Worm (Caenorhabditis elegans): ENCODE measurements around the gene pas-6.

The pas-6 gene

DNA sequence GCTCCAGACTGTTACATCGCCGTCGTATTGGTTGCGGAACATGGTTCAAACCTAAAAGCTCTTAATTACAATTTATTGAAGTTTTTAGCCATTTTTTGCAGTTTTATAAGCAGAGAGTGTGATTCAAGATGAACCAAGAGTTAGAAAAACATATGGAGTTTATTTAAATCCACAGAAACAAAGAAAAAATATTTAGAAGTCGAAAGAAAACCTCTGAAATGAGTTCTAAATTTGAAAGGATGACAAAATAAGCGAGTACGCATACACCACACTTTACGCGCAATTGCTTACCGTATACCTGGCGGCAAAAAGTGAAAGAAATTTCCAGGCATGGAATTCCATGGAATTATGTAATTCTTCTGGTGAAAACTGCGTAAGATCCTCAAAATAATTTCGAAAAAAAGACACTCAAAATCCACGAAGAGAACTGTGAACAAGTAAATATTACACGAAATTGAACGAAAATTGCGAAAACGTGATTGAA, at the start of gene pas-6:
Gene pas-6 (minus strand): TSS at position 51 of the 484 bp plus-strand sequence.
- peak; percentile 23 for TF ChIP-seq ces-1 (GFP tag; optimal IDR thresholded peaks at IDR 0.05)
- no peak for TF ChIP-seq ceh-43 (GFP tag; optimal IDR thresholded peaks at IDR 0.05)
- TF ChIP-seq lin-32 (GFP tag; optimal IDR thresholded peaks at IDR 0.05), result no peak
- no peak for TF ChIP-seq sptf-1 (tag; optimal IDR thresholded peaks at IDR 0.05)
- no peak for TF ChIP-seq lin-13 (tag; optimal IDR thresholded peaks at IDR 0.05)
- no peak for TF ChIP-seq bed-3 (GFP tag; optimal IDR thresholded peaks at IDR 0.05)
- TF ChIP-seq zip-8 (tag; optimal IDR thresholded peaks at IDR 0.05), result no peak
- TF ChIP-seq nhr-76 (tag; optimal IDR thresholded peaks at IDR 0.05), result no peak
- no peak for TF ChIP-seq drap-1 (GFP tag; optimal IDR thresholded peaks at IDR 0.05)
- no peak for TF ChIP-seq ceh-83 (GFP tag; optimal IDR thresholded peaks at IDR 0.05)
- TF ChIP-seq snpc-4 (tag; optimal IDR thresholded peaks at IDR 0.05), result no peak
- no peak for TF ChIP-seq ztf-11 (tag; optimal IDR thresholded peaks at IDR 0.05)
- TF ChIP-seq unc-39 (tag; optimal IDR thresholded peaks at IDR 0.05), result no peak
- no peak for TF ChIP-seq unc-120 (tag; optimal IDR thresholded peaks at IDR 0.05; ENCODE audit: poor library complexity, severe bottlenecking)
- TF ChIP-seq mep-1 (tag; optimal IDR thresholded peaks at IDR 0.05), result peak; percentile 9
- TF ChIP-seq lsy-2 (tag; optimal IDR thresholded peaks at IDR 0.05), result peak; percentile 96
- no peak for TF ChIP-seq nhr-237 (tag; optimal IDR thresholded peaks at IDR 0.05)
- TF ChIP-seq nhr-28 (tag; optimal IDR thresholded peaks at IDR 0.05), result no peak

DNA sequence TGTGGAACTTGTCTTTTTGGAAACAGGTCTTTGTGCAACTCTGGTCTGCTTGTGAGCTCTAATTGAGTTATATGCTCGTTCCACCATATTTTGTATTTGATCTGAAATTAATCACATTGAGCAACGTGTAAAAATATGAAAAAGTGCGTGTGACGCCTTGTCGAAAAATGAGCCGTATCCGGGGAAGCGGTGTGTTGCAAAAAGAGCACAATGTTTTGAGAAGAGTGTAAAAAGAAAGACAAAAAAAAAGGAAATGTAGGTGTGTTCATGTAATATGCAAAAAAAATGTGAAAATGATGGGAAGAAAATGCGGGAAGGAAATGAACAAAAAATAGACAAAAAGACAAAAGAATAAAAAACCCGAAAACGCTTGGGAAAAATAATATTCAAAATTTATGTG, 46.6 kb upstream of the pas-6 start, which contains the start of gene acy-4:
Gene acy-4 (minus strand): TSS at position 101 of the 400 bp plus-strand sequence.
- no peak for TF ChIP-seq unc-39 (tag; optimal IDR thresholded peaks at IDR 0.05)

ce11 chrV:5628014-5628413, 43.9 kb upstream of the pas-6 start:
- TF ChIP-seq lin-13 (tag; optimal IDR thresholded peaks at IDR 0.05) (no peak), bed-3 (GFP tag; optimal IDR thresholded peaks at IDR 0.05) (no peak), pha-4 (tag; optimal IDR thresholded peaks at IDR 0.05) (no peak), nhr-76 (tag; optimal IDR thresholded peaks at IDR 0.05) (no peak), nhr-2 (tag; optimal IDR thresholded peaks at IDR 0.05) (no peak), elt-3 (tag; optimal IDR thresholded peaks at IDR 0.05) (no peak), snpc-4 (tag; optimal IDR thresholded peaks at IDR 0.05) (no peak), drap-1 (GFP tag; optimal IDR thresholded peaks at IDR 0.05) (no peak), ceh-83 (GFP tag; optimal IDR thresholded peaks at IDR 0.05) (no peak), nhr-237 (tag; optimal IDR thresholded peaks at IDR 0.05) (no peak), ham-2 (GFP tag; optimal IDR thresholded peaks at IDR 0.05) (no peak), nhr-12 (tag; optimal IDR thresholded peaks at IDR 0.05) (no peak), lsy-2 (tag; optimal IDR thresholded peaks at IDR 0.05) (no peak), tbx-8 (GFP tag; optimal IDR thresholded peaks at IDR 0.05) (no peak), cnd-1 (tag; optimal IDR thresholded peaks at IDR 0.05) (no peak)

DNA sequence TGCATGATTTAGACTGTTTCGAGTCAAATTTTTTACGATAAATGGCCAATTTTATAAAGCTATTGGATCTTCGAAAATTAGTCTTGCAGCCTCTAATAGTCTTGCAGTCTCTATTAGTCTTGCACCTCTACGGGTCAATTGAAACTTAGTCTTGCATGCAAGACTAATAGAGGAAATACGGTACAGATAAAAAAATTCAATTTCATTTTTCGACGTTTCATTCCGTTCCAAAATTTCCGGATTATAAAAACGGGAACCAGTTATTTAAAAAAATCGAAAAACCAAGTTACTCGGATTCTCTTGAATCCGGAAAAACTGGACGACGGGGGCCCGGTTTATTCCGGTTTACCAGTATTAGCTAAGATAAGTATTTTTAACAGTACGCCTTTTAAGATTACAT, 37.2 kb upstream of the pas-6 start, which contains the start of gene M03E7.1:
Gene M03E7.1 (plus strand): TSS at position 301 of the 400 bp plus-strand sequence.
- no peak for TF ChIP-seq lin-32 (GFP tag; optimal IDR thresholded peaks at IDR 0.05)
- no peak for TF ChIP-seq M03D4.4 (tag; optimal IDR thresholded peaks at IDR 0.05)
- TF ChIP-seq tbx-8 (GFP tag; optimal IDR thresholded peaks at IDR 0.05), result no peak
- no peak for TF ChIP-seq lin-13 (tag; optimal IDR thresholded peaks at IDR 0.05)
- TF ChIP-seq nhr-2 (tag; optimal IDR thresholded peaks at IDR 0.05), result no peak
- TF ChIP-seq mab-5 (tag; optimal IDR thresholded peaks at IDR 0.05), result no peak
- no peak for TF ChIP-seq cnd-1 (tag; optimal IDR thresholded peaks at IDR 0.05)
- TF ChIP-seq sem-2 (GFP tag; optimal IDR thresholded peaks at IDR 0.05), result no peak
- no peak for TF ChIP-seq ham-2 (GFP tag; optimal IDR thresholded peaks at IDR 0.05)
- TF ChIP-seq ces-1 (GFP tag; optimal IDR thresholded peaks at IDR 0.05), result no peak
- no peak for TF ChIP-seq ceh-43 (GFP tag; optimal IDR thresholded peaks at IDR 0.05)
- TF ChIP-seq flh-1 (GFP tag; optimal IDR thresholded peaks at IDR 0.05), result no peak
- no peak for TF ChIP-seq zip-8 (tag; optimal IDR thresholded peaks at IDR 0.05)
- TF ChIP-seq elt-1 (tag; optimal IDR thresholded peaks at IDR 0.05; ENCODE audit: borderline replicate concordance, insufficient read depth), result no peak

ce11 chrV:5620040-5620439, 35.9 kb upstream of the pas-6 start, which contains the start of gene memb-2:
Gene memb-2 (minus strand): TSS chrV:5620140.
- TF ChIP-seq sem-2 (GFP tag; optimal IDR thresholded peaks at IDR 0.05) (no peak), unc-39 (tag; optimal IDR thresholded peaks at IDR 0.05) (no peak), drap-1 (GFP tag; optimal IDR thresholded peaks at IDR 0.05) (no peak)

Measured in whole organism, mixed stage, embryonic.